Worm (Caenorhabditis elegans) whole organism, midembryonic: Measurements from ENCODE around the gene F53B3.5.
A peak's percentile ranks its signal among the peaks of the same experiment; 100 is the strongest.
"Not testable (repeated sequence)": the region's sequence is repeated elsewhere in the genome, so short reads cannot be mapped to it uniquely, and the experiment has no call there.

Experiments used
- T22C8.4 ChIP-seq: fragments of 200-800 bp; sonication (Bioruptor generic); IDR thresholded peaks from 2 replicates; pipeline ENCODE4 v1.3.6; 2022; ENCODE audit warnings: missing genetic modification characterization, missing compliant biosample characterization
- cog-1 ChIP-seq: sonication (generic microtip); optimal IDR thresholded peaks from 2 replicates; lab custom pipeline; 2016; ENCODE audit warnings: missing genetic modification characterization, missing compliant biosample characterization
- flt-1 ChIP-seq: fragments of 200-800 bp; sonication (Bioruptor generic); IDR thresholded peaks from 2 replicates; pipeline ENCODE4 v1.3.6; 2022; ENCODE audit warnings: missing genetic modification characterization, missing compliant biosample characterization
- klf-2 ChIP-seq: fragments of 200-800 bp; sonication (Bioruptor generic); conservative IDR thresholded peaks from 2 replicates; pipeline ENCODE4 v1.3.6; 2022; ENCODE audit warnings: missing genetic modification reagents, missing genetic modification characterization, missing compliant biosample characterization
- med-1 ChIP-seq: sonication (generic microtip); optimal IDR thresholded peaks from 2 replicates; lab custom pipeline; 2017; ENCODE audit warnings: missing genetic modification characterization, mild to moderate bottlenecking, missing compliant biosample characterization, antibody characterized with exemption, missing genetic modification reagents; ENCODE audit not compliant: insufficient read depth
- ref-1 ChIP-seq: fragments of 200-800 bp; sonication (Bioruptor generic); conservative IDR thresholded peaks from 2 replicates; pipeline ENCODE4 v1.3.6; 2022; ENCODE audit warnings: missing genetic modification reagents, missing genetic modification characterization, missing compliant biosample characterization
- tab-1 ChIP-seq: fragments of 200-800 bp; sonication (Bioruptor generic); IDR thresholded peaks from 2 replicates; pipeline ENCODE4 v1.3.6; 2022; ENCODE audit warnings: missing genetic modification characterization, missing compliant biosample characterization
- ztf-23 ChIP-seq: fragments of 200-800 bp; sonication (Bioruptor generic); IDR thresholded peaks from 2 replicates; pipeline ENCODE4 v1.3.6; 2022; ENCODE audit warnings: missing genetic modification reagents, missing genetic modification characterization, missing compliant biosample characterization
- ztf-29 ChIP-seq: fragments of 200-800 bp; sonication (Bioruptor generic); IDR thresholded peaks from 2 replicates; pipeline ENCODE4 v1.3.6; 2022; ENCODE audit warnings: missing genetic modification reagents, missing genetic modification characterization, missing compliant biosample characterization

The F53B3.5 gene

ce11 chrX:2909227-2909626, 29.8 kb upstream of the F53B3.5 start, which contains the start of gene nmy-1:
Gene nmy-1 (plus strand): TSS chrX:2909527.
- no peak for TF ChIP-seq ztf-23
- no peak for TF ChIP-seq med-1 (GFP tag; lab: Kevin White, UChicago)
- TF ChIP-seq flt-1 = no peak
- no peak for TF ChIP-seq klf-2 (GFP tag; lab: Robert Waterston, UW)
- TF ChIP-seq ref-1 (GFP tag; lab: Robert Waterston, UW) = no peak
- no peak for TF ChIP-seq tab-1 (GFP tag; lab: Robert Waterston, UW)
- TF ChIP-seq cog-1 (tag; lab: Kevin White, UChicago) = no peak
- TF ChIP-seq ztf-29 (GFP tag; lab: Robert Waterston, UW) = no peak

- TF ChIP-seq ztf-29 (GFP tag; lab: Robert Waterston, UW) (no peak), ref-1 (GFP tag; lab: Robert Waterston, UW) (no peak), cog-1 (tag; lab: Kevin White, UChicago) (no peak), ztf-23 (no peak), klf-2 (GFP tag; lab: Robert Waterston, UW) (no peak), T22C8.4 (GFP tag; lab: Robert Waterston, UW) (no peak), med-1 (GFP tag; lab: Kevin White, UChicago) (no peak)
Observed at ce11 chrX:2907296-2907873, 28.0 kb upstream of the F53B3.5 start.

DNA sequence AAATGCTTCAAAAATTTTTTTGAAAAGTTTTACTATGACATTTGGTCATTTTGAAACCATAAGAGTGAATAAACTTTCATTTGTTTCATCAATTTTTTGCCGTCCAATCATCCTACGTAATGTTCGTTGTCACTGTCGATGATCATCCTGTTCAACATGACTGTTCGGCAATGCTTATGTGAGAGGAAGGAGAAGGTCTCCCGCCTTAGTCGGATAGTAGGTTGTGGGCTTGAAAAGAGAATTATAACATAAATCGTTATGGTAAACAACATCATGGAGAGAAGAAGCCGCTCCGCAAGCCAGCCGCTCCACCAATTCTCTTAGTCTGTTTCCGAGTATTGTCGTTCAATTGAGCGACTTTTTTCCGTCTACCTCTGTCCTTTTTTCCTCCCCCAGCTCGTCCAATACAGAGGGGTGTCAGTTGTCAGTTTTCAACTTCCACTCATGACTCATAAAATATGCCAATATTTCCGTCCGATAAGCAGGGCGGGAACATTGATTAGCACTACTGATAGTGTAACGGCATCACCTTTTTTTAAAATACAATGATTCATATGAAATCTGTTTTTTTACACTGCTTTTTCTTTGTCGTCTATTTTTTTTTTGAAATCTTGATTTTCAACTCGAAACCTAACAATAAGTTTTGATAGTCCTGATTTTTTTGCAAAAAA, 26.8 kb upstream of the F53B3.5 start:
- TF ChIP-seq cog-1 (tag; lab: Kevin White, UChicago) (no peak), ztf-23 (no peak), ztf-29 (GFP tag; lab: Robert Waterston, UW) (no peak), klf-2 (GFP tag; lab: Robert Waterston, UW) (no peak), tab-1 (GFP tag; lab: Robert Waterston, UW) (no peak)

ce11 chrX:2903715-2904419, 24.5 kb upstream of the F53B3.5 start:
- no peak for TF ChIP-seq klf-2 (GFP tag; lab: Robert Waterston, UW)

DNA sequence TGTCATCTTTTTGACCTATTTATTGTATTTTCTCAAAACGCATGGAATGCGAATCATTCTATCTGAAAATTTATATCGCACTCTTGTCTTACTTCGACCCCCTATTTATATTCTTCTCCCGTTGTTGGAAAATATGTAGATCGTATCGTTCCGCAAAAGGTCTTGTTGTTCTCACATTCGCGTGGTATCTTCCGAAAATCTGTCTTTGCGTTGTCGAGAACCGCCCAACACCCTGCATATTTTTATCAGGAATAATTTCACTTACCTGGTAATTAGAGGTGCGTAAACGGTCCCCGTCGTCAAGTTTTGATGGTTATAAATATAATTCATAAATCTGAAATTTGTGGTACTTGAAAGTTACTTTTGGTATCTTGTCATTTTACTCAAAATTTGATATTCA, 23.5 kb upstream of the F53B3.5 start:
- TF ChIP-seq ztf-23 = no peak
- no peak for TF ChIP-seq ref-1 (GFP tag; lab: Robert Waterston, UW)
- TF ChIP-seq ztf-29 (GFP tag; lab: Robert Waterston, UW) = no peak
- no peak for TF ChIP-seq flt-1
- no peak for TF ChIP-seq med-1 (GFP tag; lab: Kevin White, UChicago)
- TF ChIP-seq cog-1 (tag; lab: Kevin White, UChicago) = no peak
- no peak for TF ChIP-seq tab-1 (GFP tag; lab: Robert Waterston, UW)
- no peak for TF ChIP-seq klf-2 (GFP tag; lab: Robert Waterston, UW)
- TF ChIP-seq T22C8.4 (GFP tag; lab: Robert Waterston, UW) = no peak

- TF ChIP-seq ref-1 (GFP tag; lab: Robert Waterston, UW) (no peak), med-1 (GFP tag; lab: Kevin White, UChicago) (no peak), T22C8.4 (GFP tag; lab: Robert Waterston, UW) (no peak), cog-1 (tag; lab: Kevin White, UChicago) (peak; percentile 24), tab-1 (GFP tag; lab: Robert Waterston, UW) (0 out of 2 replicates have a peak, but pooled peaks have one; percentile 16), ztf-29 (GFP tag; lab: Robert Waterston, UW) (peak; percentile 63; the same call in 1 of the 2 replicates), klf-2 (GFP tag; lab: Robert Waterston, UW) (no peak), flt-1 (no peak), ztf-23 (0 out of 2 replicates have a peak, but pooled peaks have one; percentile 14)
Observed at ce11 chrX:2900897-2901496, 21.6 kb upstream of the F53B3.5 start.

- TF ChIP-seq T22C8.4 (GFP tag; lab: Robert Waterston, UW) (no peak), ztf-29 (GFP tag; lab: Robert Waterston, UW) (no peak), cog-1 (tag; lab: Kevin White, UChicago) (no peak), ztf-23 (no peak), flt-1 (no peak), klf-2 (GFP tag; lab: Robert Waterston, UW) (no peak)
Observed at ce11 chrX:2898256-2898655, 18.9 kb upstream of the F53B3.5 start, which contains the start of gene F52B10.3. Gene F52B10.3 (minus strand): TSS chrX:2898356.

ce11 chrX:2895646-2896045, 16.3 kb upstream of the F53B3.5 start:
- TF ChIP-seq flt-1 = no peak
- no peak for TF ChIP-seq ref-1 (GFP tag; lab: Robert Waterston, UW)
- TF ChIP-seq ztf-29 (GFP tag; lab: Robert Waterston, UW) = no peak
- TF ChIP-seq T22C8.4 (GFP tag; lab: Robert Waterston, UW) = no peak
- TF ChIP-seq tab-1 (GFP tag; lab: Robert Waterston, UW) = no peak
- no peak for TF ChIP-seq ztf-23
- TF ChIP-seq klf-2 (GFP tag; lab: Robert Waterston, UW) = no peak
- TF ChIP-seq cog-1 (tag; lab: Kevin White, UChicago) = no peak
- no peak for TF ChIP-seq med-1 (GFP tag; lab: Kevin White, UChicago)

DNA sequence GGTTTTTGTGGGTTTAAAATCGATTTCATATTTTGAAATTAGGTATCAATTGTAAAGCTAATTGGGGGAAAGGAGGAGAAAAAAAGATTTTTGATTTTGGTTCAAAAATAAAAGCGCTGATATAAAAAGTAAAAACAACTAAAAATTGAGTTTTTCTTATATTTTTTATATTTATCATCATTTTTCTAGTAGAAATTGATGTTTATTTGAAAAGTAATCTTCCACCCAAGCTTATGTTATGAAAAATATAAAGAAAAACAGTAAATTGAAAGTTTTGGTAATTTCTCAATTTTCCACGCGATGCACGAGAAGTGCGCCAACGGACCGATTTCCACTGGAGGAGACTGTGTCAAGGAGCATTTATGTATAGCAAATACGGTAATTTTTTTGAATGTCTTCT, 14.9 kb upstream of the F53B3.5 start, which contains the start of gene B0410.1:
TSS of gene B0410.1 (plus strand) at position 301 of the 400 bp plus-strand sequence.
- TF ChIP-seq med-1 (GFP tag; lab: Kevin White, UChicago); klf-2 (GFP tag; lab: Robert Waterston, UW); T22C8.4 (GFP tag; lab: Robert Waterston, UW): not testable (repeated sequence)
